Fruit fly (Drosophila melanogaster): ENCODE measurements around the gene Glys.
A peak's percentile ranks its signal among the peaks of the same experiment; 100 is the strongest.

Glys gene

dm6 chr3R:15123036-15123715, 24.2 kb downstream of the Glys start:
- no peak for TF ChIP-seq usp (GFP tag; optimal IDR thresholded peaks at IDR 0.05)
- no peak for TF ChIP-seq Dll (optimal IDR thresholded peaks at IDR 0.05)
- TF ChIP-seq CG8478 (optimal IDR thresholded peaks at IDR 0.05), result no peak
- no peak for TF ChIP-seq psq (optimal IDR thresholded peaks at IDR 0.05)
- no peak for TF ChIP-seq EcR (GFP tag; optimal IDR thresholded peaks at IDR 0.05)

- no peak for TF ChIP-seq psq (optimal IDR thresholded peaks at IDR 0.05)
- TF ChIP-seq EcR (GFP tag; optimal IDR thresholded peaks at IDR 0.05), result no peak
- no peak for TF ChIP-seq CG8478 (optimal IDR thresholded peaks at IDR 0.05)
- TF ChIP-seq usp (GFP tag; optimal IDR thresholded peaks at IDR 0.05), result no peak
- TF ChIP-seq pan (optimal IDR thresholded peaks at IDR 0.05), result no peak
Observed at dm6 chr3R:15121599-15122394, 25.5 kb downstream of the Glys start.

dm6 chr3R:15119730-15120129, 27.6 kb downstream of the Glys start:
- no peak for TF ChIP-seq usp (GFP tag; optimal IDR thresholded peaks at IDR 0.05)
- TF ChIP-seq Dll (optimal IDR thresholded peaks at IDR 0.05), result no peak
- TF ChIP-seq psq (optimal IDR thresholded peaks at IDR 0.05), result no peak
- no peak for TF ChIP-seq CG8478 (optimal IDR thresholded peaks at IDR 0.05)
- no peak for TF ChIP-seq EcR (GFP tag; optimal IDR thresholded peaks at IDR 0.05)
- no peak for TF ChIP-seq pan (optimal IDR thresholded peaks at IDR 0.05)

- TF ChIP-seq pan (optimal IDR thresholded peaks at IDR 0.05), result no peak
- no peak for TF ChIP-seq EcR (GFP tag; optimal IDR thresholded peaks at IDR 0.05)
- no peak for TF ChIP-seq CG8478 (optimal IDR thresholded peaks at IDR 0.05)
- no peak for TF ChIP-seq psq (optimal IDR thresholded peaks at IDR 0.05)
- no peak for TF ChIP-seq usp (GFP tag; optimal IDR thresholded peaks at IDR 0.05)
- TF ChIP-seq Dll (optimal IDR thresholded peaks at IDR 0.05), result no peak
Observed at dm6 chr3R:15117765-15118164, 29.6 kb downstream of the Glys start.

- TF ChIP-seq psq (optimal IDR thresholded peaks at IDR 0.05) (no peak), usp (GFP tag; optimal IDR thresholded peaks at IDR 0.05) (no peak), CG8478 (optimal IDR thresholded peaks at IDR 0.05) (no peak), EcR (GFP tag; optimal IDR thresholded peaks at IDR 0.05) (peak in 1 of 2 experiments; percentile 21), Dll (optimal IDR thresholded peaks at IDR 0.05) (no peak)
Observed at dm6 chr3R:15114465-15115228, 32.7 kb downstream of the Glys start.

- TF ChIP-seq usp (GFP tag; optimal IDR thresholded peaks at IDR 0.05) (no peak), psq (optimal IDR thresholded peaks at IDR 0.05) (no peak)
Observed at dm6 chr3R:15113584-15113983, 33.7 kb downstream of the Glys start.

- TF ChIP-seq psq (optimal IDR thresholded peaks at IDR 0.05) (no peak), EcR (GFP tag; optimal IDR thresholded peaks at IDR 0.05) (no peak), CG8478 (optimal IDR thresholded peaks at IDR 0.05) (no peak), pan (optimal IDR thresholded peaks at IDR 0.05) (no peak), usp (GFP tag; optimal IDR thresholded peaks at IDR 0.05) (no peak), Dll (optimal IDR thresholded peaks at IDR 0.05) (no peak)
Observed at dm6 chr3R:15112232-15112631, 35.1 kb downstream of the Glys start.

dm6 chr3R:15110135-15110534, 37.2 kb downstream of the Glys start:
- TF ChIP-seq Dll (optimal IDR thresholded peaks at IDR 0.05) (no peak), pan (optimal IDR thresholded peaks at IDR 0.05) (no peak), psq (optimal IDR thresholded peaks at IDR 0.05) (no peak), usp (GFP tag; optimal IDR thresholded peaks at IDR 0.05) (no peak), EcR (GFP tag; optimal IDR thresholded peaks at IDR 0.05) (no peak), CG8478 (optimal IDR thresholded peaks at IDR 0.05) (no peak)

dm6 chr3R:15095550-15096031, 51.7 kb downstream of the Glys start, which contains the start of gene CG6966:
Gene CG6966, minus strand, starts transcription at chr3R:15095631.
- TF ChIP-seq usp (GFP tag; optimal IDR thresholded peaks at IDR 0.05) (no peak), pan (optimal IDR thresholded peaks at IDR 0.05) (no peak), Dll (optimal IDR thresholded peaks at IDR 0.05) (no peak), EcR (GFP tag; optimal IDR thresholded peaks at IDR 0.05) (no peak), psq (optimal IDR thresholded peaks at IDR 0.05) (no peak), CG8478 (optimal IDR thresholded peaks at IDR 0.05) (no peak)

dm6 chr3R:15094929-15095236, 52.4 kb downstream of the Glys start:
- TF ChIP-seq usp (GFP tag; optimal IDR thresholded peaks at IDR 0.05), result no peak
- no peak for TF ChIP-seq pan (optimal IDR thresholded peaks at IDR 0.05)
- TF ChIP-seq EcR (GFP tag; optimal IDR thresholded peaks at IDR 0.05), result no peak
- TF ChIP-seq CG8478 (optimal IDR thresholded peaks at IDR 0.05), result no peak
- TF ChIP-seq Dll (optimal IDR thresholded peaks at IDR 0.05), result no peak
- TF ChIP-seq psq (optimal IDR thresholded peaks at IDR 0.05), result no peak

- TF ChIP-seq CG8478 (optimal IDR thresholded peaks at IDR 0.05) (no peak), usp (GFP tag; optimal IDR thresholded peaks at IDR 0.05) (no peak), psq (optimal IDR thresholded peaks at IDR 0.05) (no peak)
Observed at dm6 chr3R:15094218-15094928, 53.0 kb downstream of the Glys start.

Data from whole organism.